Fruit fly (Drosophila melanogaster): Measurements from ENCODE around the gene viaf.
A peak's percentile ranks its signal among the peaks of the same experiment; 100 is the strongest.

DNA sequence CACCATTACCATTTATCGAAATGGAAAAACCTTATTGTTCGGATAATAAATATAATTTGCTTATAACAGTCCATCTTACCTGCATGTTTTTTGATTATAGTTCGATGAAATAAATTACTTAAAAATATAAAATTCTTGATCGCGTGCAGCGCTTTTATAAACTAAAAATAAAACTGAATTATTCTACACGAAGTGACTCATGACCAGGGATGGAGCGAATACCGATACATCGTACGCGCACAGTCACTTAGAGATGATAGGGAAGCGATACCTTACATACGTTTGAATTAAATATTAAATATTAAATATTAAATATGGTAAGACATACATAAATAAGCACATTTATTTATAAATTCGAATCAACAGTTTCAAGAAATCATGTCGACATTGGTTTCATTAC, at the start of gene viaf:
- TF ChIP-seq fru (GFP tag; optimal IDR thresholded peaks at IDR 0.05) (no peak), CrebA (GFP tag; optimal IDR thresholded peaks at IDR 0.05; ENCODE audit: borderline replicate concordance) (no peak), psq (GFP tag; optimal IDR thresholded peaks at IDR 0.05) (no peak), pan (optimal IDR thresholded peaks at IDR 0.05) (no peak), CG9705 (GFP tag; optimal IDR thresholded peaks at IDR 0.05) (no peak), Jra (GFP tag; optimal IDR thresholded peaks at IDR 0.05) (peak; percentile 81), dl (GFP tag; optimal IDR thresholded peaks at IDR 0.05; ENCODE audit: insufficient read depth in 1 of 2, partially characterized antibody in 2 of 2) (no peak), OdsH (GFP tag; optimal IDR thresholded peaks at IDR 0.05) (peak; percentile 10), Abd-B (GFP tag; optimal IDR thresholded peaks at IDR 0.05) (no peak), Myc (optimal IDR thresholded peaks at IDR 0.05) (no peak)

Measured in whole organism, wandering third instar larva.